Worm (Caenorhabditis elegans) whole organism, L1 larva: ENCODE measurements around the gene col-95.

Experiments used
- C34B4.2 ChIP-seq: sonication (generic microtip); optimal IDR thresholded peaks from 2 replicates; lab custom pipeline; 2017; ENCODE audit warnings: mild to moderate bottlenecking, missing genetic modification characterization, missing compliant biosample characterization
- F16B12.6 ChIP-seq: fragments of 150-350 bp; optimal IDR thresholded peaks from 2 replicates; lab custom pipeline; 2014; ENCODE audit warnings: missing biosample characterization, missing genetic modification characterization
- aha-1 ChIP-seq: fragments of 150-350 bp; optimal IDR thresholded peaks from 2 replicates; lab custom pipeline; 2014; ENCODE audit warnings: missing biosample characterization, missing genetic modification characterization
- aly-2 ChIP-seq: fragments of 150-350 bp; optimal IDR thresholded peaks from 2 replicates; lab custom pipeline; 2014; ENCODE audit warnings: missing biosample characterization, missing genetic modification characterization
- blmp-1 ChIP-seq: fragments of 150-350 bp; optimal IDR thresholded peaks from 2 replicates; lab custom pipeline; 2014; ENCODE audit warnings: missing biosample characterization, missing genetic modification characterization
- ceh-8 ChIP-seq: fragments of 200-800 bp; sonication (Bioruptor generic); optimal IDR thresholded peaks from 2 replicates; lab custom pipeline; 2018; ENCODE audit warnings: mild to moderate bottlenecking, missing genetic modification characterization, moderate library complexity, missing compliant biosample characterization
- dpl-1 ChIP-seq, 3 experiments: fragments of 150-350 bp in 2 of 3; sonication (generic microtip) in 1 of 3; optimal IDR thresholded peaks; 2 replicates each; lab custom pipeline; 2014 to 2017; ENCODE audit warnings: missing biosample characterization in 3 of 3, missing genetic modification characterization in 3 of 3, missing genetic modification reagents in 3 of 3
- efl-1 ChIP-seq, 4 experiments: fragments of 150-350 bp; optimal IDR thresholded peaks in 3 of 4; peaks in 1 of 4; 1 replicate in 1 of 4; 2 replicates in 3 of 4; lab custom pipeline; 2014; ENCODE audit warnings: missing biosample characterization in 2 of 4, missing genetic modification characterization in 2 of 4, missing genetic modification reagents in 2 of 4
- efl-3 ChIP-seq: fragments of 200-800 bp; sonication (Bioruptor generic); optimal IDR thresholded peaks from 2 replicates; lab custom pipeline; 2018; ENCODE audit warnings: mild to moderate bottlenecking, missing genetic modification characterization, missing compliant biosample characterization
- egl-27 ChIP-seq, 2 experiments: fragments of 150-350 bp in 1 of 2; sonication (generic microtip); optimal IDR thresholded peaks; 3 replicates each; lab custom pipeline; 2017 to 2018; ENCODE audit warnings: missing biosample characterization in 2 of 2, missing genetic modification characterization in 2 of 2, missing genetic modification reagents in 2 of 2
- fkh-10 ChIP-seq: sonication (generic microtip); optimal IDR thresholded peaks from 2 replicates; lab custom pipeline; 2017; ENCODE audit warnings: missing biosample characterization, missing genetic modification reagents, missing genetic modification characterization
- fkh-8 ChIP-seq: sonication (generic microtip); optimal IDR thresholded peaks from 2 replicates; lab custom pipeline; 2016; ENCODE audit warnings: mild to moderate bottlenecking, missing genetic modification characterization, missing compliant biosample characterization
- grh-1 ChIP-seq: fragments of 200-800 bp; sonication (Bioruptor generic); IDR thresholded peaks from 2 replicates; pipeline ENCODE4 v1.3.6; 2022; ENCODE audit warnings: missing genetic modification reagents, missing genetic modification characterization, missing compliant biosample characterization
- irx-1 ChIP-seq: sonication (generic microtip); optimal IDR thresholded peaks from 2 replicates; lab custom pipeline; 2016; ENCODE audit warnings: missing genetic modification characterization, missing compliant biosample characterization
- lin-39 ChIP-seq: fragments of 150-350 bp; optimal IDR thresholded peaks from 2 replicates; lab custom pipeline; 2014; ENCODE audit warnings: missing biosample characterization, missing genetic modification reagents, missing genetic modification characterization
- lir-3 ChIP-seq: sonication (generic microtip); optimal IDR thresholded peaks from 2 replicates; lab custom pipeline; 2016; ENCODE audit warnings: mild to moderate bottlenecking, missing genetic modification characterization, moderate library complexity, missing compliant biosample characterization; ENCODE audit not compliant: poor library complexity
- mab-9 ChIP-seq: fragments of 200-800 bp; sonication (Bioruptor generic); IDR thresholded peaks from 2 replicates; pipeline ENCODE4 v1.3.6; 2022; ENCODE audit warnings: missing genetic modification reagents, missing genetic modification characterization, missing compliant biosample characterization
- mdl-1 ChIP-seq, 2 experiments: fragments of 150-350 bp; optimal IDR thresholded peaks; 2 replicates each; lab custom pipeline; 2014 to 2017; ENCODE audit warnings: missing biosample characterization in 2 of 2, missing genetic modification characterization in 2 of 2, inconsistent platforms in 1 of 2
- nhr-19 ChIP-seq: fragments of 200-800 bp; sonication (Bioruptor generic); conservative IDR thresholded peaks from 2 replicates; pipeline ENCODE4 v1.3.6; 2022; ENCODE audit warnings: missing genetic modification characterization, missing compliant biosample characterization
- nhr-20 ChIP-seq: sonication (generic microtip); optimal IDR thresholded peaks from 2 replicates; lab custom pipeline; 2016; ENCODE audit warnings: mild to moderate bottlenecking, missing genetic modification characterization, missing compliant biosample characterization
- nhr-47 ChIP-seq: sonication (generic microtip); optimal IDR thresholded peaks from 2 replicates; lab custom pipeline; 2016; ENCODE audit warnings: mild to moderate bottlenecking, missing genetic modification characterization, moderate library complexity, missing compliant biosample characterization
- nhr-71 ChIP-seq: sonication (generic microtip); optimal IDR thresholded peaks from 2 replicates; lab custom pipeline; 2016; ENCODE audit warnings: mild to moderate bottlenecking, missing genetic modification characterization, moderate library complexity, missing compliant biosample characterization
- nhr-85 ChIP-seq: sonication (generic microtip); peaks from one replicate; lab custom pipeline; 2016; ENCODE audit warnings: missing genetic modification characterization, inconsistent platforms, missing compliant biosample characterization
- skn-1 ChIP-seq: fragments of 150-350 bp; optimal IDR thresholded peaks from 2 replicates; lab custom pipeline; 2014; ENCODE audit warnings: missing biosample characterization, missing genetic modification characterization
- xbp-1 ChIP-seq: sonication (generic microtip); optimal IDR thresholded peaks from 2 replicates; lab custom pipeline; 2016; ENCODE audit warnings: missing genetic modification characterization, missing compliant biosample characterization

col-95 gene

ce11 chrIII:11694975-11695374, 8.8 kb upstream of the col-95 start, which contains the start of gene Y41C4A.22:
Y41C4A.22 (plus strand) TSS chrIII:11695275.
- TF ChIP-seq nhr-71 (tag; lab: Kevin White, UChicago): peak; percentile 14
- no peak for TF ChIP-seq aha-1 (tag; lab: Kevin White, UChicago)
- no peak for TF ChIP-seq lir-3 (tag; lab: Kevin White, UChicago)
- TF ChIP-seq grh-1 (GFP tag; lab: Robert Waterston, UW): peak; percentile 26; the same call in 1 of the 2 replicates
- TF ChIP-seq dpl-1 (GFP tag; optimal IDR thresholded peaks at IDR 0.05; lab: Kevin White, UChicago): no peak
- no peak for TF ChIP-seq mdl-1 (tag; optimal IDR thresholded peaks at IDR 0.05; lab: Kevin White, UChicago)
- TF ChIP-seq nhr-47 (tag; lab: Kevin White, UChicago): peak; percentile 7
- no peak for TF ChIP-seq egl-27 (tag; optimal IDR thresholded peaks at IDR 0.05; lab: Kevin White, UChicago)
- peak; percentile 50 for TF ChIP-seq fkh-8 (tag; lab: Kevin White, UChicago)
- no peak for TF ChIP-seq xbp-1
- no peak for TF ChIP-seq mab-9 (GFP tag; lab: Robert Waterston, UW)
- TF ChIP-seq C34B4.2: no peak
- TF ChIP-seq efl-3 (GFP tag; lab: Kevin White, UChicago): no peak
- TF ChIP-seq irx-1: no peak

ce11 chrIII:11696273-11696672, 7.5 kb upstream of the col-95 start, which contains the start of gene Y41C4A.6:
Y41C4A.6 (plus strand) TSS chrIII:11696573.
- TF ChIP-seq fkh-8 (tag; lab: Kevin White, UChicago) (peak; percentile 35), F16B12.6 (tag; lab: Kevin White, UChicago) (no peak)

- no peak for TF ChIP-seq fkh-10 (GFP tag; lab: Kevin White, UChicago)
- no peak for TF ChIP-seq aly-2 (tag; lab: Kevin White, UChicago)
- no peak for TF ChIP-seq C34B4.2
These were observed 5.2 kb upstream of the col-95 start, which contains the start of gene Y41C4A.7 for ce11 chrIII:11698569-11698968. Y41C4A.7 (plus strand) TSS chrIII:11698869.

- TF ChIP-seq ceh-8 (GFP tag; lab: Kevin White, UChicago) (no peak), efl-1 (optimal IDR thresholded peaks at IDR 0.05; lab: Kevin White, UChicago) (no peak), efl-1 (GFP tag; optimal IDR thresholded peaks at IDR 0.05 in 1 of 2; lab: Kevin White, UChicago) (peak in 1 of 2 experiments; percentile 53), nhr-71 (tag; lab: Kevin White, UChicago) (no peak)
- TF ChIP-seq, all 84 proteins: peak for 1
These were observed 3.8 kb upstream of the col-95 start, which contains the start of gene pqn-84 for ce11 chrIII:11699959-11700358. pqn-84 (plus strand) TSS chrIII:11700259.

ce11 chrIII:11701863-11702262, 1.9 kb upstream of the col-95 start:
- peak; percentile 77 for TF ChIP-seq ceh-8 (GFP tag; lab: Kevin White, UChicago)
- TF ChIP-seq skn-1 (tag; lab: Kevin White, UChicago): no peak

- peak; percentile 69 for TF ChIP-seq nhr-85
- no peak for TF ChIP-seq lin-39
- TF ChIP-seq grh-1 (GFP tag; lab: Robert Waterston, UW): peak; percentile 60
- no peak for TF ChIP-seq nhr-20
- TF ChIP-seq blmp-1 (tag; lab: Kevin White, UChicago): peak; percentile 87
- no peak for TF ChIP-seq fkh-8 (tag; lab: Kevin White, UChicago)
- TF ChIP-seq, all 84 proteins: peak for 3
These were observed 603 bp upstream of the col-95 start for ce11 chrIII:11703006-11703775.

ce11 chrIII:11704377-11704978, 684 bp downstream of the col-95 start:
- no peak for TF ChIP-seq nhr-19 (GFP tag; lab: Robert Waterston, UW)
- TF ChIP-seq, all 84 proteins: peak for 0
